Worm (Caenorhabditis elegans): Measurements from ENCODE around the gene ZC412.5.
"Not testable (repeated sequence)": the region's sequence is repeated elsewhere in the genome, so short reads cannot be mapped to it uniquely, and the experiment has no call there.

ZC412.5 gene

DNA sequence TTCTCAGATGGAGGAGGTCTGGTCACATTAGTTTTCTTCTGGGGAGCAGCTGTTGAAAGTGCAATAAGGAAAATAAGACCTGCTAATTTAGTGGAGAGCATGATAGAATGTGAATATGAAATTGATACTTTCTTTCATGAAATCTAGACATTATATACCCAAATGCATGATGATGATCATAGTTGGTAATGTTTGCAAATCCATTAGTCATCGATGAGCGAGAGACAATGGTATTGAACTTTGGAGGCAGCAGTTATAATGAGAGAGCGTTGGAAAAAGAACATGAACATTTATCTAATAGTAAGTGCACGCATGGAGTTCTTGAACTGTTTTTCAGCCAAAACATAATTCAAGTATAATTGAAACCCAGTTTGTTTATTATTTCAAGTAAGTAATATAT, 22.5 kb upstream of the ZC412.5 start, which contains the start of gene H12D21.6:
H12D21.6 (minus strand) TSS at position 101 of the 400 bp plus-strand sequence.
- TF ChIP-seq tra-4 (tag; optimal IDR thresholded peaks at IDR 0.05) (no peak), aly-1 (tag; optimal IDR thresholded peaks at IDR 0.05) (no peak), hnd-1 (tag; optimal IDR thresholded peaks at IDR 0.05) (no peak), ceh-36 (tag; optimal IDR thresholded peaks at IDR 0.05) (no peak)

DNA sequence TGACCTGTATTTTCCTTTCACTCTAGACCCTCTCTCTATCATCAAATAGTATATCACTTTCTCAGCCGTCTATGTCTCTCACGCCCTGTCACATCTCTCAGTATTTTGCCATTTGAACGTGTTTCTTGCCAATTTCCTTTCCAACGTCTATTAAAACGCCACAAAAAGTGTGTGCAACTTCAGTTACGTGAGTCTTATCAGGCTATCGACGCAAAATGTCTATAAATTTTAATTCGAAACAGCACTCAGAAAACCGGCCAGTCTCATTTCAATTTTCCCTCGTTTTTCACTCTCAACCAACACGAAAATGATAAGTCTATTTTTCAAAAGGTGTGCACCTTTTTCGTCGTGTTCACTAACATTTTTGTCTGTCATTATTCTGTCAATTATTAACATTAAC, 20.3 kb upstream of the ZC412.5 start, which contains the start of gene mpst-3:
mpst-3 (plus strand) TSS at position 91 of the 400 bp plus-strand sequence.
- TF ChIP-seq tbx-11 (GFP tag; IDR thresholded peaks at IDR 0.05) (no peak), ets-7 (tag; optimal IDR thresholded peaks at IDR 0.05) (no peak), hnd-1 (tag; optimal IDR thresholded peaks at IDR 0.05) (no peak), aly-1 (tag; optimal IDR thresholded peaks at IDR 0.05) (no peak), scrt-1 (GFP tag; IDR thresholded peaks at IDR 0.05) (no peak), B0310.2 (tag; optimal IDR thresholded peaks at IDR 0.05) (no peak), sea-1 (GFP tag; conservative IDR thresholded peaks at IDR 0.05) (no peak), hmbx-1 (tag; optimal IDR thresholded peaks at IDR 0.05) (no peak), tra-4 (tag; optimal IDR thresholded peaks at IDR 0.05) (no peak)

DNA sequence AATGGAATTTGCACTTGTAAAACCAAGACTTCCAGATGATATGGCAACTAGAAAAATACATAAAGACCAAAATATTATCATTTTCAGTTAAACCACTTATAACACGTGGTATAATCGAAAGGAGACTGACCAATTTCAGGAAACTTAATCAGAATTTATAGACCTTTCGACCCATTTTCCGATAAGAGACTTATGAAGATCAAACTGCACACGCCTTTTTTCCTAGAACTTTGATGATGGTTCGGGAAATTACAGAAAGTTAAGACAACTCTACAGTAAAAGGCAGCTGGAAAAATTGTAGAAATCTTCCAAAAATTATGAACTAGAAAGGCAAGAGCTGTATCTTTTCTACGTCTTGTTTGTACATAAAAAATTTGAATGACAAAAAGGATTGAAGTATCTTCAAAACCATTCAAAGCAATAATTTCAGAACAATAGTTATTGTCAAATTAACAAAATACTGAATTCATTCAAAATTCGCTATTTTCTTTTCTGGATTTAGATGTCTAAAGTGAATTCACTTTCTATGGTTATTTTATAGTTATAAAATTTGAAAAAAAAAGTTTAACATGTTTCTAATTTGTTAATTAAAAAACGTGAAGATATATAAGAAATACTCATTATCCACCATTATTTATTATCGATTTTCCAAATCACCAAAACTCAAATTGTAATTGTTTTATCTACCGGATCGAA, 18.2 kb upstream of the ZC412.5 start, which contains the start of the genes mpst-2 and H12D21.5:
mpst-2 (minus strand) TSS at position 101 of the 696 bp plus-strand sequence.
H12D21.5 (plus strand) TSS at position 646 of the 696 bp plus-strand sequence.
- TF ChIP-seq scrt-1 (GFP tag; IDR thresholded peaks at IDR 0.05), result no peak
- TF ChIP-seq hmbx-1 (tag; optimal IDR thresholded peaks at IDR 0.05), result no peak
- TF ChIP-seq flt-1 (GFP tag; IDR thresholded peaks at IDR 0.05), result no peak
- TF ChIP-seq hnd-1 (tag; optimal IDR thresholded peaks at IDR 0.05), result no peak
- TF ChIP-seq tra-4 (tag; optimal IDR thresholded peaks at IDR 0.05), result no peak
- no peak for TF ChIP-seq ets-7 (tag; optimal IDR thresholded peaks at IDR 0.05)
- TF ChIP-seq B0310.2 (tag; optimal IDR thresholded peaks at IDR 0.05), result no peak
- TF ChIP-seq tbx-11 (GFP tag; IDR thresholded peaks at IDR 0.05), result no peak
- TF ChIP-seq pes-1 (GFP tag; IDR thresholded peaks at IDR 0.05), result no peak
- TF ChIP-seq hmg-4 (GFP tag; optimal IDR thresholded peaks at IDR 0.05), result no peak
- no peak for TF ChIP-seq ceh-13 (GFP tag; optimal IDR thresholded peaks at IDR 0.05)
- no peak for TF ChIP-seq ama-1 (optimal IDR thresholded peaks at IDR 0.05)

DNA sequence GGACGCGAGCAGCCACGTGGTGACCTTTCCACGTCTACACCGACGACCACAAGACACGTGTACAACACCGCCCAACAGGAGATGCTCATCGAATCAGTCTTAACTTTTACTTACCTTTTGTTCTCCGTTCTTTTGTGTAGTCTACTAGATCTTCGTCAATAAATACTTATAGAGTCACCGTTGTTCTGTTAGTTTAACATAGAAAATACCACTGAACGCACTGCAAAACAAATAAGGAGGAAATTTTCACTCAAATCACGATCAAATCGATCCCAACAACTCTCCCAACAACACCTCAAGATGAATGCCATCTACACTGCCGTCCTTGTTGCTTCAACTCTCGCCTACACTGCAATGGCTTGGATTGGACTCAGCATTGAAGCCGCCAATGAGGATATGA, 15.5 kb upstream of the ZC412.5 start, which contains the start of gene nspa-2:
nspa-2 (plus strand) TSS at position 301 of the 400 bp plus-strand sequence.
- TF ChIP-seq B0310.2 (tag; optimal IDR thresholded peaks at IDR 0.05); tbx-11 (GFP tag; IDR thresholded peaks at IDR 0.05); tra-4 (tag; optimal IDR thresholded peaks at IDR 0.05): not testable (repeated sequence)

DNA sequence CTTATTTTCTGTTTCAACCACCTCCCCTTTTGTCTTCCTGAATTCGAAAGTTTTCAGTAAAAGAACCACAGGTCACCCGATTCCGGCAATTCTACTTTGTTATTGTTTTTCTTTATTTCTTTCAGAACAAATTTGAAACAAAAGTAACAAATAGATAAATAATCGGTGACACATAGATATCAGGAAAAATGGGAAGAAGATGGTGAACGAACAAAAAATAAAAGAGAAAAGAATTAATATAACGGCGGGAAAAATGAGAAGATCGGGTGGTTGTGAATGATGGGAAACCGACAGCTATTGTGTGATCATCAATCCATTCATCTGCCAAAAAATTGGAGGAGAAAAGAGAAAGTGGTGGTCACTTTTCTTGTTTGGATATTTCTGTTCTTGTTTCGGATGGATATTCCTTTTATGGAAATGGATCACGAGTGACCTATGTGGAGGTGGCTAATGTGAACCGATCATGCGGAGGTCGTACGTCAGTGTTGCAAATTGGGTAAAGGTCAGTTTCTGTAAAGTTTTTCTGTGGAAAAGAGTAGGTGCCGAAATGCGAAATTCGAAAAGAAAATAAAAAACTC, 2.1 kb upstream of the ZC412.5 start:
- TF ChIP-seq tbx-37 (GFP tag; conservative IDR thresholded peaks at IDR 0.05), result no peak
- no peak for TF ChIP-seq ets-7 (tag; optimal IDR thresholded peaks at IDR 0.05)
- no peak for TF ChIP-seq scrt-1 (GFP tag; IDR thresholded peaks at IDR 0.05)
- TF ChIP-seq flt-1 (GFP tag; IDR thresholded peaks at IDR 0.05), result no peak
- no peak for TF ChIP-seq hmg-4 (GFP tag; optimal IDR thresholded peaks at IDR 0.05)
- TF ChIP-seq hnd-1 (tag; optimal IDR thresholded peaks at IDR 0.05), result no peak
- TF ChIP-seq hmbx-1 (tag; optimal IDR thresholded peaks at IDR 0.05), result no peak
- no peak for TF ChIP-seq pes-1 (GFP tag; IDR thresholded peaks at IDR 0.05)
- TF ChIP-seq B0310.2 (tag; optimal IDR thresholded peaks at IDR 0.05), result no peak
- TF ChIP-seq ceh-36 (tag; optimal IDR thresholded peaks at IDR 0.05), result no peak
- no peak for TF ChIP-seq aly-1 (tag; optimal IDR thresholded peaks at IDR 0.05)
- no peak for TF ChIP-seq tbx-11 (GFP tag; IDR thresholded peaks at IDR 0.05)

- not testable (repeated sequence) for TF ChIP-seq hnd-1 (tag; optimal IDR thresholded peaks at IDR 0.05); flt-1 (GFP tag; IDR thresholded peaks at IDR 0.05); tbx-37 (GFP tag; conservative IDR thresholded peaks at IDR 0.05)
These were observed 1.5 kb upstream of the ZC412.5 start, which contains the start of gene ZC412.10 for ce11 chrV:14876724-14877123. Gene ZC412.10, minus strand, starts transcription at chrV:14876824.

DNA sequence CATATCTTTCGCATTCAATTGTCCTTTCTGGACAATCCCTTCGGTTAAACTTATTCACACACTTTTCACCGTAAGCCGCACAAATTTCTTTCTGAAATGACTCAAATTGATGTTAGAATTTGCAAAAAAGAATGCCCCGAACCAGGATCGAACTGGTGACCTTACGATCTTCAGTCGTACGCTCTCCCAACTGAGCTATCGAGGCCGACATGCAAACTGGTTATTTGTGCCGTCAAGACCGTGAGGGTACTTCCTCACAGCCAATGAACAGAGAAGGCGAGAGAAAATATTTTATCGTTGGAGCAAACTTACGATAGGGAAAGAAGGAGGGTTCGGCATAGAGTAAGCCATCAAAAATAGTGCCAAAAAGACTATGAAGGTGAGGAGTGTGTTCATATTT, 986 bp upstream of the ZC412.5 start:
- peak; percentile 83 for TF ChIP-seq pes-1 (GFP tag; IDR thresholded peaks at IDR 0.05)
- TF ChIP-seq aly-1 (tag; optimal IDR thresholded peaks at IDR 0.05), result no peak
- TF ChIP-seq B0310.2 (tag; optimal IDR thresholded peaks at IDR 0.05), result peak; percentile 72
- peak; percentile 74 for TF ChIP-seq scrt-1 (GFP tag; IDR thresholded peaks at IDR 0.05)
- TF ChIP-seq ets-7 (tag; optimal IDR thresholded peaks at IDR 0.05), result no peak
- no peak for TF ChIP-seq sea-1 (GFP tag; conservative IDR thresholded peaks at IDR 0.05)
- TF ChIP-seq flt-1 (GFP tag; IDR thresholded peaks at IDR 0.05), result peak; percentile 73
- peak; percentile 53 for TF ChIP-seq ceh-36 (tag; optimal IDR thresholded peaks at IDR 0.05)
- peak; percentile 44 for TF ChIP-seq F13C5.2 (tag; optimal IDR thresholded peaks at IDR 0.05)
- peak; percentile 49; the same call in 1 of the 2 replicates for TF ChIP-seq tbx-37 (GFP tag; conservative IDR thresholded peaks at IDR 0.05)
- no peak for TF ChIP-seq hnd-1 (tag; optimal IDR thresholded peaks at IDR 0.05)
- peak; percentile 45; the same call in 1 of the 2 replicates for TF ChIP-seq tbx-11 (GFP tag; IDR thresholded peaks at IDR 0.05)
- TF ChIP-seq ceh-13 (GFP tag; optimal IDR thresholded peaks at IDR 0.05), result peak; percentile 30
- peak; percentile 41 for TF ChIP-seq hmg-4 (GFP tag; optimal IDR thresholded peaks at IDR 0.05)
- TF ChIP-seq ama-1 (optimal IDR thresholded peaks at IDR 0.05), result no peak
- no peak for TF ChIP-seq hmbx-1 (tag; optimal IDR thresholded peaks at IDR 0.05)
- no peak for TF ChIP-seq tra-4 (tag; optimal IDR thresholded peaks at IDR 0.05)

DNA sequence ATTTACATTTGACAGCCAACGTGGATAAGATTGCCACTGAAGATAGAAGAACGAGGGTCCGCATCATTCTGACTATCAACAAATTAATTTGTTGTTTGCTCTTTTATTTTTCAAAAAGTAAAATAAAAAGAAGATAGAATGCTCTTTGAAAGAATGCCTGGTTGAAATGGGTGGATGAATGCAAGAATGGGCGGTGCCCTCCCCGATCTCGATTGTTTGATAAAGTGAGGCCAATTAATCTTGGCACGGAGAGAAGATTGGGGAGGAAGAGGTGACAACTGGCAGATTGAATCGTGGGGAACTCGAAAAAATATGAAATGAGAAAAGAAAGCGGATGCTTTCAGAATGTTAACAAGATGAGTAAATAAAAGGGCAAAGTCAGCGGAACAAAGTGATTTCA, 3.9 kb downstream of the ZC412.5 start, which contains the start of gene ZC412.3:
ZC412.3 (minus strand) TSS at position 183 of the 400 bp plus-strand sequence.
- TF ChIP-seq tbx-37 (GFP tag; conservative IDR thresholded peaks at IDR 0.05), result no peak
- TF ChIP-seq F13C5.2 (tag; optimal IDR thresholded peaks at IDR 0.05), result no peak
- no peak for TF ChIP-seq flt-1 (GFP tag; IDR thresholded peaks at IDR 0.05)
- TF ChIP-seq sea-1 (GFP tag; conservative IDR thresholded peaks at IDR 0.05), result no peak
- TF ChIP-seq ceh-13 (GFP tag; optimal IDR thresholded peaks at IDR 0.05), result no peak
- no peak for TF ChIP-seq tbx-11 (GFP tag; IDR thresholded peaks at IDR 0.05)
- no peak for TF ChIP-seq hmg-4 (GFP tag; optimal IDR thresholded peaks at IDR 0.05)
- no peak for TF ChIP-seq ama-1 (optimal IDR thresholded peaks at IDR 0.05)
